Fruit fly (Drosophila melanogaster): ENCODE measurements around the gene CG32024.
A peak's percentile ranks its signal among the peaks of the same experiment; 100 is the strongest.

The CG32024 gene

dm6 chr3L:8765493-8765892 lies 41.9 kb upstream of the CG32024 start (continued):
- TF ChIP-seq HLH54F (GFP tag; optimal IDR thresholded peaks at IDR 0.05) (no peak), grau (tag; optimal IDR thresholded peaks at IDR 0.05) (no peak), fu2 (GFP tag; optimal IDR thresholded peaks at IDR 0.05) (no peak), Ssrp (tag; optimal IDR thresholded peaks at IDR 0.05) (no peak), pros (GFP tag; optimal IDR thresholded peaks at IDR 0.05) (no peak), CG17186 (GFP tag; optimal IDR thresholded peaks at IDR 0.05) (no peak), esg (GFP tag; conservative IDR thresholded peaks at IDR 0.05) (peak; percentile 14; the same call in 1 of the 2 replicates), CG34224 (GFP tag; IDR thresholded peaks at IDR 0.05; ENCODE audit: partially characterized antibody) (no peak), CG10366 (GFP tag; IDR thresholded peaks at IDR 0.05) (peak; percentile 54), CG30403 (GFP tag; optimal IDR thresholded peaks at IDR 0.05) (no peak), CG9932 (GFP tag; IDR thresholded peaks at IDR 0.05) (no peak), ranshi (GFP tag; IDR thresholded peaks at IDR 0.05) (peak; percentile 42), ftz-f1 (GFP tag; optimal IDR thresholded peaks at IDR 0.05) (no peak), maf-S (GFP tag; optimal IDR thresholded peaks at IDR 0.05) (no peak), CG33213 (GFP tag; optimal IDR thresholded peaks at IDR 0.05) (no peak), Hmx (GFP tag; optimal IDR thresholded peaks at IDR 0.05) (no peak), CG11456 (GFP tag; IDR thresholded peaks at IDR 0.05) (no peak), CG15011 (GFP tag; optimal IDR thresholded peaks at IDR 0.05) (no peak), CG16813 (GFP tag; IDR thresholded peaks at IDR 0.05; ENCODE audit: partially characterized antibody) (no peak), CG32772 (GFP tag; IDR thresholded peaks at IDR 0.05) (peak; percentile 53), cg (GFP tag; optimal IDR thresholded peaks at IDR 0.05) (peak; percentile 10), Eip74EF (GFP tag; optimal IDR thresholded peaks at IDR 0.05) (no peak), tgo (GFP tag; IDR thresholded peaks at IDR 0.05) (peak; percentile 6), CG10654 (GFP tag; optimal IDR thresholded peaks at IDR 0.05) (no peak), Ets97D (GFP tag; optimal IDR thresholded peaks at IDR 0.05) (no peak), Nf-YB (GFP tag; optimal IDR thresholded peaks at IDR 0.05) (no peak), unpg (GFP tag; optimal IDR thresholded peaks at IDR 0.05) (peak; percentile 80), al (GFP tag; IDR thresholded peaks at IDR 0.05) (no peak), CG11560 (tag; IDR thresholded peaks at IDR 0.05) (no peak), CG7271 (tag; optimal IDR thresholded peaks at IDR 0.05) (no peak), lola (GFP tag; optimal IDR thresholded peaks at IDR 0.05) (no peak), wek (GFP tag; optimal IDR thresholded peaks at IDR 0.05) (no peak), sr (GFP tag; IDR thresholded peaks at IDR 0.05) (0 out of 3 replicates have a peak, but pooled peaks have one; percentile 17), usp (GFP tag; optimal IDR thresholded peaks at IDR 0.05) (no peak), Oli (tag; optimal IDR thresholded peaks at IDR 0.05) (no peak), CG14860 (GFP tag; IDR thresholded peaks at IDR 0.05; ENCODE audit: partially characterized antibody) (no peak), gsb-n (tag; optimal IDR thresholded peaks at IDR 0.05) (peak; percentile 77), Sox102F (GFP tag; optimal IDR thresholded peaks at IDR 0.05) (peak; percentile 6), CG12219 (GFP tag; optimal IDR thresholded peaks at IDR 0.05) (no peak), pita (GFP tag; optimal IDR thresholded peaks at IDR 0.05) (no peak), CoRest (tag; optimal IDR thresholded peaks at IDR 0.05) (no peak), trh (GFP tag; optimal IDR thresholded peaks at IDR 0.05) (no peak), CG4854 (GFP tag; optimal IDR thresholded peaks at IDR 0.05) (no peak), CG10543 (GFP tag; optimal IDR thresholded peaks at IDR 0.05) (no peak), exex (tag; optimal IDR thresholded peaks at IDR 0.05) (no peak), stc (GFP tag; IDR thresholded peaks at IDR 0.05) (peak; percentile 55), CG4820 (GFP tag; optimal IDR thresholded peaks at IDR 0.05) (no peak), Elba2 (GFP tag; optimal IDR thresholded peaks at IDR 0.05) (no peak), ind (GFP tag; optimal IDR thresholded peaks at IDR 0.05) (no peak), CG31224 (GFP tag; IDR thresholded peaks at IDR 0.05) (no peak), Ets65A (GFP tag) (peak; percentile 92), CG3847 (GFP tag; IDR thresholded peaks at IDR 0.05) (no peak)

Measured in whole organism, embryonic.